Worm (Caenorhabditis elegans) whole organism, L2 larva: ENCODE measurements around the gene BE10.3.
A peak's percentile ranks its signal among the peaks of the same experiment; 100 is the strongest.

ENCODE experiments used
- C34F6.9 ChIP-seq: fragments of 150-350 bp; optimal IDR thresholded peaks from 2 replicates; lab custom pipeline; 2014; ENCODE audit warnings: missing biosample characterization, missing genetic modification characterization
- F13H6.1 ChIP-seq: sonication (generic microtip); optimal IDR thresholded peaks from 2 replicates; lab custom pipeline; 2016; ENCODE audit warnings: missing genetic modification characterization, missing compliant biosample characterization
- Y55F3AM.14 ChIP-seq: fragments of 200-800 bp; sonication (Bioruptor generic); optimal IDR thresholded peaks from 2 replicates; lab custom pipeline; 2018; ENCODE audit warnings: mild to moderate bottlenecking, missing genetic modification characterization, missing compliant biosample characterization
- ZK546.5 ChIP-seq: sonication (generic microtip); optimal IDR thresholded peaks from 2 replicates; lab custom pipeline; 2017; ENCODE audit warnings: missing biosample characterization, missing genetic modification characterization
- alr-1 ChIP-seq: fragments of 150-350 bp; optimal IDR thresholded peaks from 2 replicates; lab custom pipeline; 2014; ENCODE audit warnings: missing biosample characterization, missing genetic modification characterization
- aly-2 ChIP-seq: fragments of 150-350 bp; optimal IDR thresholded peaks from 2 replicates; lab custom pipeline; 2014; ENCODE audit warnings: missing biosample characterization, missing genetic modification characterization
- ama-1 ChIP-seq: fragments of 150-350 bp; optimal IDR thresholded peaks from 2 replicates; lab custom pipeline; 2018; ENCODE audit warnings: inconsistent platforms
- blmp-1 ChIP-seq: sonication (generic microtip); optimal IDR thresholded peaks from 2 replicates; lab custom pipeline; 2017; ENCODE audit warnings: missing genetic modification characterization, mild to moderate bottlenecking, missing compliant biosample characterization, antibody characterized with exemption, moderate library complexity; ENCODE audit not compliant: insufficient read depth
- ceh-82 ChIP-seq: fragments of 150-350 bp; optimal IDR thresholded peaks from 2 replicates; lab custom pipeline; 2014; ENCODE audit warnings: missing biosample characterization, missing genetic modification characterization
- crh-2 ChIP-seq: sonication (generic microtip); optimal IDR thresholded peaks from 2 replicates; lab custom pipeline; 2017; ENCODE audit warnings: missing biosample characterization, missing genetic modification characterization
- dmd-4 ChIP-seq: sonication (generic microtip); optimal IDR thresholded peaks from 2 replicates; lab custom pipeline; 2017; ENCODE audit warnings: missing biosample characterization, missing genetic modification characterization
- egl-27 ChIP-seq: sonication (generic microtip); optimal IDR thresholded peaks from 3 replicates; lab custom pipeline; 2017; ENCODE audit warnings: missing biosample characterization, missing genetic modification reagents, missing genetic modification characterization
- elt-3 ChIP-seq: sonication (generic microtip); optimal IDR thresholded peaks from 2 replicates; lab custom pipeline; 2017; ENCODE audit warnings: missing biosample characterization, missing genetic modification characterization
- fos-1 ChIP-seq: fragments of 150-350 bp; optimal IDR thresholded peaks from 2 replicates; lab custom pipeline; 2014; ENCODE audit warnings: missing biosample characterization, missing genetic modification characterization
- gmeb-1 ChIP-seq: fragments of 150-350 bp; optimal IDR thresholded peaks from 2 replicates; lab custom pipeline; 2014; ENCODE audit warnings: missing biosample characterization, missing genetic modification characterization
- lin-11 ChIP-seq: fragments of 150-350 bp; sonication (generic microtip); optimal IDR thresholded peaks from 2 replicates; lab custom pipeline; 2014; ENCODE audit warnings: missing biosample characterization, missing genetic modification characterization, inconsistent platforms, mixed read lengths
- lin-13 ChIP-seq: fragments of 150-350 bp; optimal IDR thresholded peaks from 2 replicates; lab custom pipeline; 2014; ENCODE audit warnings: missing biosample characterization, missing genetic modification reagents, missing genetic modification characterization
- lin-39 ChIP-seq: fragments of 150-350 bp; optimal IDR thresholded peaks from 2 replicates; lab custom pipeline; 2014; ENCODE audit warnings: missing biosample characterization, missing genetic modification reagents, missing genetic modification characterization
- lsy-2 ChIP-seq, 2 experiments: fragments of 150-350 bp in 1 of 2; sonication (generic microtip) in 1 of 2; optimal IDR thresholded peaks; 2 replicates each; lab custom pipeline; 2014 to 2017; ENCODE audit warnings: missing biosample characterization in 2 of 2, missing genetic modification characterization in 2 of 2
- mbf-1 ChIP-seq: sonication (generic microtip); optimal IDR thresholded peaks from 2 replicates; lab custom pipeline; 2017; ENCODE audit warnings: missing biosample characterization, missing genetic modification characterization
- mdl-1 ChIP-seq, 2 experiments: fragments of 150-350 bp in 1 of 2; sonication (generic microtip) in 1 of 2; optimal IDR thresholded peaks; 2 replicates each; lab custom pipeline; 2017; ENCODE audit warnings: missing biosample characterization in 2 of 2, missing genetic modification characterization in 2 of 2
- nhr-11 ChIP-seq: fragments of 150-350 bp; optimal IDR thresholded peaks from 2 replicates; lab custom pipeline; 2014; ENCODE audit warnings: missing biosample characterization, missing genetic modification characterization
- nhr-12 ChIP-seq: fragments of 150-350 bp; optimal IDR thresholded peaks from 2 replicates; lab custom pipeline; 2014; ENCODE audit warnings: missing biosample characterization, missing genetic modification characterization
- nhr-129 ChIP-seq: fragments of 150-350 bp; optimal IDR thresholded peaks from 2 replicates; lab custom pipeline; 2014; ENCODE audit warnings: missing biosample characterization, missing genetic modification characterization
- nhr-21 ChIP-seq: fragments of 150-350 bp; optimal IDR thresholded peaks from 2 replicates; lab custom pipeline; 2014; ENCODE audit warnings: missing biosample characterization, missing genetic modification characterization
- nhr-23 ChIP-seq: fragments of 150-350 bp; optimal IDR thresholded peaks from 2 replicates; lab custom pipeline; 2014; ENCODE audit warnings: missing biosample characterization, missing genetic modification reagents, missing genetic modification characterization
- nhr-237 ChIP-seq: fragments of 150-350 bp; optimal IDR thresholded peaks from 2 replicates; lab custom pipeline; 2014; ENCODE audit warnings: missing biosample characterization, missing genetic modification characterization
- nhr-25 ChIP-seq: fragments of 150-350 bp; sonication (generic microtip); optimal IDR thresholded peaks from 3 replicates; lab custom pipeline; 2014; ENCODE audit warnings: missing biosample characterization, missing genetic modification characterization
- nhr-77 ChIP-seq: fragments of 150-350 bp; optimal IDR thresholded peaks from 2 replicates; lab custom pipeline; 2014; ENCODE audit warnings: missing biosample characterization, missing genetic modification characterization
- peb-1 ChIP-seq: fragments of 150-350 bp; optimal IDR thresholded peaks from 2 replicates; lab custom pipeline; 2014; ENCODE audit warnings: missing biosample characterization, missing genetic modification characterization
- sem-4 ChIP-seq: fragments of 150-350 bp; optimal IDR thresholded peaks from 2 replicates; lab custom pipeline; 2014; ENCODE audit warnings: missing biosample characterization, missing genetic modification reagents, missing genetic modification characterization
- skn-1 ChIP-seq: sonication (generic microtip); optimal IDR thresholded peaks from 2 replicates; lab custom pipeline; 2017; ENCODE audit warnings: missing biosample characterization, missing genetic modification characterization
- sma-9 ChIP-seq, 2 experiments: fragments of 150-350 bp in 1 of 2; sonication (generic microtip) in 1 of 2; optimal IDR thresholded peaks; 2 replicates each; lab custom pipeline; 2014 to 2016; ENCODE audit warnings: missing genetic modification characterization in 2 of 2, mild to moderate bottlenecking in 1 of 2, missing biosample characterization in 1 of 2, missing compliant biosample characterization in 1 of 2, missing genetic modification reagents in 1 of 2, moderate library complexity in 1 of 2
- unc-39 ChIP-seq: fragments of 150-350 bp; optimal IDR thresholded peaks from 2 replicates; lab custom pipeline; 2014; ENCODE audit warnings: missing biosample characterization, missing genetic modification characterization
- unc-55 ChIP-seq: fragments of 150-350 bp; sonication (generic microtip); optimal IDR thresholded peaks from 3 replicates; lab custom pipeline; 2014; ENCODE audit warnings: missing biosample characterization, missing genetic modification reagents, missing genetic modification characterization
- unc-62 ChIP-seq: fragments of 150-350 bp; optimal IDR thresholded peaks from 2 replicates; lab custom pipeline; 2014; ENCODE audit warnings: missing biosample characterization, missing genetic modification reagents, missing genetic modification characterization
- zag-1 ChIP-seq: fragments of 150-350 bp; optimal IDR thresholded peaks from 2 replicates; lab custom pipeline; 2014; ENCODE audit warnings: missing biosample characterization, missing genetic modification characterization
- ztf-1 ChIP-seq: fragments of 200-800 bp; sonication (Bioruptor generic); conservative IDR thresholded peaks from 2 replicates; pipeline ENCODE4 v1.3.6; 2022; ENCODE audit warnings: missing genetic modification characterization, missing compliant biosample characterization
- ztf-11 ChIP-seq: sonication (generic microtip); optimal IDR thresholded peaks from 2 replicates; lab custom pipeline; 2017; ENCODE audit warnings: missing biosample characterization, missing genetic modification characterization

BE10.3 gene

DNA sequence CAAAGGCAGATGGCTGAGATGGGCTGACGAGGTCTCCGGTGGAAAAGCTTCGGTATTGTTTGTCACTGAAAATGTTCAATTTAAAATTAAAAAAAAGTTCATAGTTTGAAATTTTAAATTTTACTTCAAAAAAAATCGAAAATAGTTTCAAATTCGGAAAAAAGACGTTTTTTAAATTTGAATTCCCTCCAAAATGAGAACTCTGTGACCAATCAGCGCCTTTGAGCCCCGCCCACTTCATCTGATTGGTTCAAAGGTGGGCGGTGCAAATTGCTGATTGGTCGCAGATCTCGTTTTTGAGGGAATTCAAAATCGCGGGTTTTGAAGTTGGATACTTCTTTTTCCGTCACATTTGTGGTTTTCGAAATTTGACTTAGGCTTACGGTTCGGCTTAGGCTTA lies 30.5 kb downstream of the BE10.3 start:
- TF ChIP-seq sma-9 (GFP tag; optimal IDR thresholded peaks at IDR 0.05; lab: Kevin White, UChicago): no peak
- TF ChIP-seq sma-9 (tag; optimal IDR thresholded peaks at IDR 0.05; lab: Kevin White, UChicago): no peak
- TF ChIP-seq unc-39 (tag; lab: Kevin White, UChicago): no peak
- TF ChIP-seq sem-4 (tag; lab: Kevin White, UChicago): no peak
- no peak for TF ChIP-seq lin-11
- no peak for TF ChIP-seq skn-1
- TF ChIP-seq lin-39 (tag; lab: Kevin White, UChicago): no peak
- TF ChIP-seq nhr-129: no peak
- no peak for TF ChIP-seq Y55F3AM.14 (GFP tag; lab: Kevin White, UChicago)
- TF ChIP-seq egl-27 (tag; lab: Kevin White, UChicago): no peak
- no peak for TF ChIP-seq aly-2 (tag; lab: Kevin White, UChicago)
- TF ChIP-seq unc-55 (GFP tag; lab: Kevin White, UChicago): no peak
- TF ChIP-seq nhr-25 (tag; lab: Kevin White, UChicago): no peak
- no peak for TF ChIP-seq peb-1 (tag; lab: Kevin White, UChicago)
- no peak for TF ChIP-seq fos-1 (tag; lab: Kevin White, UChicago)
- no peak for TF ChIP-seq F13H6.1 (tag; lab: Kevin White, UChicago)
- no peak for TF ChIP-seq ztf-11
- no peak for TF ChIP-seq nhr-21 (tag; lab: Kevin White, UChicago)
- no peak for TF ChIP-seq nhr-12
- no peak for TF ChIP-seq nhr-77

DNA sequence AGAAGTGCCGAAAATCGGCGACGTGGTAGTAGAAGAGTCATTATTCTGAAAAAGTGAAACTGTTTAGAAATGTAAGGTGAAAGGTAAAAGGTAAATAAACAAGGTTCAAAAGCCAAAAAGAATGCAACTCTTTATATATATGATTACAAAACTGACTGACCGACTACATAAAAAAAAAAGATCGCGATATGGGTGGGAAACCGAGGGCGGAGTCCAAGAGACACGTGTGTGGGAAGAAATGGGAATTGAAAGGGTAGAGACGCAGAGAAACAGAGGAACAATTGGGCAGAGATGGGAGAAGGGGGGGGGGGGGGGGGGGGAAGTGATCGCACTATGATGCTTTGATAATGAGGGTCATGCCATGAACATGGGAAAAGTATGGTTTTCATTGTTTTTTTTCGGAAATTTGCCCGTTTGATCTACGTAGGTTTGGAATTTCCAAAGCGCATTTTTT lies 31.1 kb downstream of the BE10.3 start, which contains the start of gene Y37D8A.4:
Y37D8A.4 (minus strand) TSS at position 51 of the 454 bp plus-strand sequence.
- TF ChIP-seq unc-39 (tag; lab: Kevin White, UChicago): no peak
- peak; percentile 73 for TF ChIP-seq sem-4 (tag; lab: Kevin White, UChicago)
- no peak for TF ChIP-seq unc-55 (GFP tag; lab: Kevin White, UChicago)
- TF ChIP-seq unc-62 (GFP tag; lab: Kevin White, UChicago): no peak
- peak; percentile 14 for TF ChIP-seq nhr-25 (tag; lab: Kevin White, UChicago)
- TF ChIP-seq zag-1 (tag; lab: Kevin White, UChicago): no peak
- peak; percentile 13 for TF ChIP-seq C34F6.9 (tag; lab: Kevin White, UChicago)
- TF ChIP-seq mbf-1 (tag; lab: Kevin White, UChicago): no peak
- TF ChIP-seq lsy-2 (tag; optimal IDR thresholded peaks at IDR 0.05; lab: Kevin White, UChicago): peak in 1 of 2 experiments; percentile 28
- TF ChIP-seq ztf-1 (GFP tag; lab: Robert Waterston, UW): no peak
- TF ChIP-seq mdl-1 (tag; optimal IDR thresholded peaks at IDR 0.05; lab: Kevin White, UChicago): peak in 1 of 2 experiments; percentile 57
- no peak for TF ChIP-seq blmp-1
- peak; percentile 41 for TF ChIP-seq gmeb-1 (tag; lab: Kevin White, UChicago)
- TF ChIP-seq crh-2 (tag; lab: Kevin White, UChicago): peak; percentile 44
- TF ChIP-seq ceh-82 (tag; lab: Kevin White, UChicago): no peak
- no peak for TF ChIP-seq lin-13 (GFP tag; lab: Kevin White, UChicago)
- TF ChIP-seq sma-9 (GFP tag; optimal IDR thresholded peaks at IDR 0.05; lab: Kevin White, UChicago): peak; percentile 68
- no peak for TF ChIP-seq sma-9 (tag; optimal IDR thresholded peaks at IDR 0.05; lab: Kevin White, UChicago)
- TF ChIP-seq fos-1 (tag; lab: Kevin White, UChicago): peak; percentile 71
- TF ChIP-seq F13H6.1 (tag; lab: Kevin White, UChicago): peak; percentile 21
- no peak for TF ChIP-seq alr-1 (tag; lab: Kevin White, UChicago)
- TF ChIP-seq nhr-12: no peak
- no peak for TF ChIP-seq nhr-23
- peak; percentile 1 for TF ChIP-seq nhr-21 (tag; lab: Kevin White, UChicago)
- TF ChIP-seq nhr-129: no peak

- TF ChIP-seq ZK546.5 (tag; lab: Kevin White, UChicago) (no peak), F13H6.1 (tag; lab: Kevin White, UChicago) (no peak), skn-1 (no peak), nhr-237 (tag; lab: Kevin White, UChicago) (no peak), lin-11 (no peak), elt-3 (tag; lab: Kevin White, UChicago) (no peak), zag-1 (tag; lab: Kevin White, UChicago) (no peak), dmd-4 (no peak), nhr-25 (tag; lab: Kevin White, UChicago) (no peak), ama-1 (no peak), nhr-11 (tag; lab: Kevin White, UChicago) (no peak), unc-39 (tag; lab: Kevin White, UChicago) (no peak)
Measured at ce11 chrIII:12840204-12840603, 32.4 kb downstream of the BE10.3 start.
